Fruit fly (Drosophila melanogaster) whole organism, embryonic: ENCODE measurements around the gene CG43630.

Experiments
- Atf-2 ChIP-seq: fragments of 200-800 bp; sonication (Bioruptor generic); optimal IDR thresholded peaks from 2 replicates; lab custom pipeline; 2016; ENCODE audit warnings: missing biosample characterization, missing genetic modification characterization
- CG10366 ChIP-seq: fragments of 200-800 bp; sonication (Bioruptor generic); IDR thresholded peaks from 2 replicates; pipeline ENCODE4 v1.3.6; 2022; ENCODE audit warnings: missing biosample characterization, missing genetic modification characterization
- CG10654 ChIP-seq: fragments of 200-800 bp; sonication (Bioruptor generic); optimal IDR thresholded peaks from 2 replicates; lab custom pipeline; 2016; ENCODE audit warnings: missing biosample characterization, missing genetic modification characterization
- CG11093 ChIP-seq: fragments of 200-800 bp; sonication (Bioruptor generic); IDR thresholded peaks from 3 replicates; pipeline ENCODE4 v1.3.6; 2022; ENCODE audit warnings: missing biosample characterization, missing genetic modification characterization
- CG12104 ChIP-seq: fragments of 200-800 bp; sonication (Bioruptor generic); optimal IDR thresholded peaks from 3 replicates; lab custom pipeline; 2016; ENCODE audit warnings: missing biosample characterization, missing genetic modification characterization
- CG12219 ChIP-seq: fragments of 200-800 bp; sonication (Bioruptor generic); optimal IDR thresholded peaks from 3 replicates; lab custom pipeline; 2018; ENCODE audit warnings: missing biosample characterization, mild to moderate bottlenecking, missing genetic modification characterization
- CG1233 ChIP-seq: fragments of 200-800 bp; sonication (Bioruptor generic); optimal IDR thresholded peaks from 4 replicates; lab custom pipeline; 2018; ENCODE audit warnings: missing biosample characterization, mild to moderate bottlenecking, missing genetic modification characterization
- CG12659 ChIP-seq: fragments of 200-800 bp; sonication (Bioruptor generic); optimal IDR thresholded peaks from 3 replicates; lab custom pipeline; 2017; ENCODE audit warnings: mild to moderate bottlenecking, missing biosample characterization, missing genetic modification reagents, missing genetic modification characterization
- CG14667 ChIP-seq: fragments of 200-800 bp; sonication (Bioruptor generic); IDR thresholded peaks from 2 replicates; pipeline ENCODE4 v1.3.6; 2022; ENCODE audit warnings: missing biosample characterization, missing genetic modification characterization
- CG14860 ChIP-seq: fragments of 200-800 bp; sonication (Bioruptor generic); IDR thresholded peaks from 3 replicates; pipeline ENCODE4 v1.3.6; 2022; ENCODE audit warnings: missing biosample characterization, missing genetic modification characterization; ENCODE audit not compliant: partially characterized antibody
- CG17359 ChIP-seq: fragments of 200-800 bp; sonication (Bioruptor generic); optimal IDR thresholded peaks from 3 replicates; lab custom pipeline; 2018; ENCODE audit warnings: missing biosample characterization, mild to moderate bottlenecking, missing genetic modification characterization, moderate library complexity
- CG17385 ChIP-seq: fragments of 200-800 bp; sonication (Bioruptor generic); optimal IDR thresholded peaks from 3 replicates; lab custom pipeline; 2018; ENCODE audit warnings: missing biosample characterization, mild to moderate bottlenecking, missing genetic modification characterization
- CG17829 ChIP-seq: fragments of 200-800 bp; optimal IDR thresholded peaks from 2 replicates; lab custom pipeline; 2019; ENCODE audit warnings: missing biosample characterization, mild to moderate bottlenecking, missing genetic modification characterization, moderate library complexity
- CG18262 ChIP-seq: fragments of 200-800 bp; optimal IDR thresholded peaks from 3 replicates; lab custom pipeline; 2019; ENCODE audit warnings: missing biosample characterization, mild to moderate bottlenecking, missing genetic modification characterization, moderate library complexity
- CG31441 ChIP-seq: fragments of 200-800 bp; sonication (Bioruptor generic); IDR thresholded peaks from 2 replicates; pipeline ENCODE4 v1.3.6; 2022; ENCODE audit warnings: missing biosample characterization, missing genetic modification characterization
- CG34422 ChIP-seq: fragments of 200-800 bp; sonication (Bioruptor generic); IDR thresholded peaks from 3 replicates; pipeline ENCODE4 v1.3.6; 2022; ENCODE audit warnings: missing biosample characterization, missing genetic modification characterization
- CG4328 ChIP-seq: fragments of 200-800 bp; sonication (Bioruptor generic); optimal IDR thresholded peaks from 3 replicates; lab custom pipeline; 2017; ENCODE audit warnings: missing biosample characterization, missing genetic modification reagents, missing genetic modification characterization
- CG6175 ChIP-seq: fragments of 200-800 bp; sonication (Bioruptor generic); IDR thresholded peaks from 3 replicates; pipeline ENCODE4 v1.3.6; 2022; ENCODE audit warnings: missing biosample characterization, missing genetic modification characterization
- CG7357 ChIP-seq: fragments of 200-800 bp; sonication (Bioruptor generic); IDR thresholded peaks from 3 replicates; pipeline ENCODE4 v1.3.6; 2022; ENCODE audit warnings: missing biosample characterization, missing genetic modification characterization
- CG8478 ChIP-seq: fragments of >200 bp; optimal IDR thresholded peaks from 2 replicates; lab custom pipeline; 2018
- CHES-1-like ChIP-seq: fragments of 200-800 bp; sonication (Bioruptor generic); optimal IDR thresholded peaks from 2 replicates; lab custom pipeline; 2016; ENCODE audit warnings: missing biosample characterization, missing genetic modification characterization
- CTCF ChIP-seq: fragments of 200-800 bp; sonication (Bioruptor generic); optimal IDR thresholded peaks from 2 replicates; lab custom pipeline; 2017; ENCODE audit warnings: missing biosample characterization, mild to moderate bottlenecking, missing genetic modification characterization, moderate library complexity
- D ChIP-seq, 2 experiments: fragments of 200-800 bp in 1 of 2; fragments of >200 bp in 1 of 2; sonication (Bioruptor generic) in 1 of 2; optimal IDR thresholded peaks; 2 replicates in 1 of 2; 3 replicates in 1 of 2; lab custom pipeline; 2017; ENCODE audit warnings: mild to moderate bottlenecking in 1 of 2, missing biosample characterization in 1 of 2, missing genetic modification characterization in 1 of 2, missing genetic modification reagents in 1 of 2
- D19B ChIP-seq: fragments of 200-800 bp; sonication (Bioruptor generic); optimal IDR thresholded peaks from 2 replicates; lab custom pipeline; 2017; ENCODE audit warnings: missing biosample characterization, mild to moderate bottlenecking, missing genetic modification characterization
- Dbx ChIP-seq: fragments of 200-800 bp; sonication (Bioruptor generic); IDR thresholded peaks from 3 replicates; pipeline ENCODE4 v1.3.6; 2022; ENCODE audit warnings: missing biosample characterization, missing genetic modification characterization
- Gsc ChIP-seq: fragments of 200-800 bp; sonication (Bioruptor generic); IDR thresholded peaks from 2 replicates; pipeline ENCODE4 v1.3.6; 2022; ENCODE audit warnings: missing biosample characterization, missing genetic modification characterization
- HLH54F ChIP-seq: fragments of 200-800 bp; sonication (Bioruptor generic); optimal IDR thresholded peaks from 3 replicates; lab custom pipeline; 2016; ENCODE audit warnings: missing biosample characterization, missing genetic modification characterization
- Hmr ChIP-seq: fragments of 200-800 bp; sonication (Bioruptor generic); optimal IDR thresholded peaks from 3 replicates; lab custom pipeline; 2017; ENCODE audit warnings: mild to moderate bottlenecking, missing biosample characterization, missing genetic modification reagents, missing genetic modification characterization
- Kr ChIP-seq: fragments of 200-800 bp; sonication (Bioruptor generic); optimal IDR thresholded peaks from 2 replicates; lab custom pipeline; 2017; ENCODE audit warnings: missing biosample characterization, mild to moderate bottlenecking, missing genetic modification characterization
- Lhr ChIP-seq: fragments of 200-800 bp; sonication (Bioruptor generic); optimal IDR thresholded peaks from 3 replicates; lab custom pipeline; 2017; ENCODE audit warnings: mild to moderate bottlenecking, missing biosample characterization, missing genetic modification reagents, missing genetic modification characterization
- Oaz ChIP-seq: fragments of 200-800 bp; sonication (Bioruptor generic); IDR thresholded peaks from 2 replicates; pipeline ENCODE4 v1.3.6; 2022; ENCODE audit warnings: missing biosample characterization, missing genetic modification characterization
- Ravus ChIP-seq: fragments of 200-800 bp; sonication (Bioruptor generic); IDR thresholded peaks from 2 replicates; pipeline ENCODE4 v1.3.6; 2022; ENCODE audit warnings: missing biosample characterization, missing genetic modification characterization
- Taf1 ChIP-seq: fragments of 200-800 bp; sonication (Bioruptor generic); IDR thresholded peaks from 2 replicates; pipeline ENCODE4 v1.3.6; 2022; ENCODE audit warnings: missing biosample characterization, missing genetic modification characterization
- YL-1 ChIP-seq: fragments of 200-800 bp; sonication (Bioruptor generic); optimal IDR thresholded peaks from 3 replicates; lab custom pipeline; 2017; ENCODE audit warnings: missing biosample characterization, mild to moderate bottlenecking, missing genetic modification characterization
- aop ChIP-seq: fragments of 200-800 bp; sonication (Bioruptor generic); IDR thresholded peaks from 2 replicates; pipeline ENCODE4 v1.3.6; 2022; ENCODE audit warnings: missing biosample characterization, missing genetic modification characterization
- chinmo ChIP-seq: fragments of 200-800 bp; sonication (Bioruptor generic); IDR thresholded peaks from 4 replicates; pipeline ENCODE4 v1.3.6; 2022; ENCODE audit warnings: missing biosample characterization, missing genetic modification characterization; ENCODE audit not compliant: partially characterized antibody
- corto ChIP-seq: fragments of 200-800 bp; sonication (Bioruptor generic); optimal IDR thresholded peaks from 2 replicates; lab custom pipeline; 2016; ENCODE audit warnings: missing biosample characterization, mild to moderate bottlenecking, missing genetic modification characterization, moderate library complexity
- croc ChIP-seq: fragments of 200-800 bp; sonication (Bioruptor generic); conservative IDR thresholded peaks from 3 replicates; pipeline ENCODE4 v1.3.6; 2022; ENCODE audit warnings: missing biosample characterization, missing genetic modification characterization
- dan ChIP-seq: fragments of 200-800 bp; sonication (Bioruptor generic); IDR thresholded peaks from 2 replicates; pipeline ENCODE4 v1.3.6; 2022; ENCODE audit warnings: missing biosample characterization, missing genetic modification characterization
- dmrt99B ChIP-seq: fragments of 200-800 bp; sonication (Bioruptor generic); optimal IDR thresholded peaks from 2 replicates; lab custom pipeline; 2018; ENCODE audit warnings: missing biosample characterization, mild to moderate bottlenecking, missing genetic modification characterization, moderate library complexity
- en ChIP-seq: fragments of 200-800 bp; sonication (Bioruptor generic); optimal IDR thresholded peaks from 2 replicates; lab custom pipeline; 2016; ENCODE audit warnings: missing biosample characterization, missing genetic modification characterization
- gt ChIP-seq: fragments of 200-800 bp; sonication (Bioruptor generic); IDR thresholded peaks from 2 replicates; pipeline ENCODE4 v1.3.6; 2022; ENCODE audit warnings: missing biosample characterization, missing genetic modification characterization
- h ChIP-seq: fragments of >200 bp; optimal IDR thresholded peaks from 2 replicates; lab custom pipeline; 2017
- hb ChIP-seq: fragments of 200-800 bp; sonication (Bioruptor generic); IDR thresholded peaks from 3 replicates; pipeline ENCODE4 v1.3.6; 2022; ENCODE audit warnings: missing biosample characterization, missing genetic modification characterization; ENCODE audit not compliant: partially characterized antibody
- insv ChIP-seq, 2 experiments: fragments of 200-800 bp; sonication (Bioruptor generic); optimal IDR thresholded peaks; 3 replicates each; lab custom pipeline; 2016 to 2018; ENCODE audit warnings: missing biosample characterization in 2 of 2, missing genetic modification characterization in 2 of 2
- lov ChIP-seq, 2 experiments: fragments of 200-800 bp in 1 of 2; fragments of >200 bp in 1 of 2; sonication (Bioruptor generic) in 1 of 2; IDR thresholded peaks in 1 of 2; optimal IDR thresholded peaks in 1 of 2; 2 replicates in 1 of 2; 3 replicates in 1 of 2; pipeline versions ENCODE4 v1.3.6 to Lab custom; 2017 to 2022; ENCODE audit warnings: missing biosample characterization in 1 of 2, missing genetic modification characterization in 1 of 2
- nerfin-1 ChIP-seq: fragments of 200-800 bp; sonication (Bioruptor generic); optimal IDR thresholded peaks from 3 replicates; lab custom pipeline; 2019; ENCODE audit warnings: missing biosample characterization, mild to moderate bottlenecking, missing genetic modification characterization, moderate library complexity
- onecut ChIP-seq: fragments of 200-800 bp; sonication (Bioruptor generic); IDR thresholded peaks from 2 replicates; pipeline ENCODE4 v1.3.6; 2022; ENCODE audit warnings: missing biosample characterization, missing genetic modification characterization
- tx ChIP-seq: fragments of 200-800 bp; sonication (Bioruptor generic); optimal IDR thresholded peaks from 2 replicates; lab custom pipeline; 2016; ENCODE audit warnings: missing biosample characterization, missing genetic modification characterization
- usp ChIP-seq: fragments of >200 bp; optimal IDR thresholded peaks from 2 replicates; lab custom pipeline; 2017; ENCODE audit warnings: missing biosample characterization, missing genetic modification characterization
- zfh1 ChIP-seq: fragments of 200-800 bp; sonication (Bioruptor generic); IDR thresholded peaks from 3 replicates; pipeline ENCODE4 v1.3.6; 2022; ENCODE audit warnings: missing biosample characterization, missing genetic modification characterization

Gene CG43630

DNA sequence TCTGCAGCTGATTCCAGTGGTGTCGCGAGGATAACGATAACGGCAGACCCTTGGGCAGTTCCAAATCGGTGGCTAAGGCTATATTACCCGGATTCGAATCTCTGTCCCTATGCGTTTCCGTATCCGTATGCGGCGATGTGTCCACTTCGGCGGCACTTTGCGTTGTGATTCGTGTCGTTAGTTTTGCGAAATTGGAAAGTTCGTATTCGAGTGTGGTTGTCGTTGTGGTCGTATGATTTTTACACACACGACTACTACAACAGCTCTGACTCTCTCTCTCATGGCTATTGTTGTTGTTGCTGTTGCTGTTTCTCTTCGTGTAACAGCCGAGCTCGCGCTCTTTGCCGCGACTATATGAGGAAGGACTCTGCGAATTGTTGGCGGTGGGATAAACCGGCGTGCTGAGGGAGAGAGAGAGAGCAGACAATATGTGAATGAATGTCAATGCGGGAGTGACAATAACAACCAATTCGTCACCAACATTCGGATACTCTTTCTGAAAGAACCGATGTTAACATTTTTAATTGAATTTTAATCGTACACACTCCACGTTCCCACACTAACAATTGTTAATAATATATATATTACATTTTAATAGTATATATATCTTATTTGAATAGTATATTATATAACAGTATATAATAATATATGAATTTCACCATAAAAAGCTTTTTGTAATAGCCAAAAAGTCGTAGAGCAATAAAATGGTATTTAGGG is 43.7 kb upstream of the CG43630 start (continued):
- peak; percentile 57 for TF ChIP-seq dmrt99B (tag; lab: Kevin White, UChicago)
- no peak for TF ChIP-seq CHES-1-like (GFP tag; lab: Kevin White, UChicago)
- TF ChIP-seq Atf-2 (GFP tag; lab: Kevin White, UChicago): no peak
- no peak for TF ChIP-seq CG8478
- no peak for TF ChIP-seq croc (GFP tag; lab: Robert Waterston, UW)
- TF ChIP-seq dan: no peak
- TF ChIP-seq CG31441: peak; percentile 41
- no peak for TF ChIP-seq aop
- no peak for TF ChIP-seq Ravus
- TF ChIP-seq zfh1 (GFP tag; lab: Robert Waterston, UW): no peak; the same call in 2 of the 3 replicates
- 0 out of 4 replicates have a peak, but pooled peaks have one; percentile 79 for TF ChIP-seq chinmo
- no peak for TF ChIP-seq CTCF (GFP tag; lab: Kevin White, UChicago)
- no peak; the same call in 1 of the 2 replicates for TF ChIP-seq onecut (GFP tag; lab: Robert Waterston, UW)
- TF ChIP-seq HLH54F (GFP tag; lab: Kevin White, UChicago): no peak
- no peak for TF ChIP-seq CG7357 (GFP tag; lab: Robert Waterston, UW)
- TF ChIP-seq CG34422: no peak
- no peak for TF ChIP-seq YL-1 (GFP tag; lab: Kevin White, UChicago)
- TF ChIP-seq CG11093 (GFP tag; lab: Robert Waterston, UW): no peak
- no peak for TF ChIP-seq nerfin-1 (tag; lab: Kevin White, UChicago)
- no peak for TF ChIP-seq Gsc (GFP tag; lab: Robert Waterston, UW)
- TF ChIP-seq insv (GFP tag; optimal IDR thresholded peaks at IDR 0.05; lab: Kevin White, UChicago): no peak
- TF ChIP-seq Dbx (GFP tag; lab: Robert Waterston, UW): no peak
- TF ChIP-seq Kr (GFP tag; lab: Kevin White, UChicago): no peak
- no peak for TF ChIP-seq CG14860
- TF ChIP-seq D (optimal IDR thresholded peaks at IDR 0.05; lab: Kevin White, UChicago): no peak
- TF ChIP-seq D (GFP tag; optimal IDR thresholded peaks at IDR 0.05; lab: Kevin White, UChicago): peak; percentile 35
- no peak for TF ChIP-seq CG17359
- TF ChIP-seq h (lab: Kevin White, UChicago): no peak
- TF ChIP-seq CG4328 (GFP tag; lab: Kevin White, UChicago): no peak
- no peak for TF ChIP-seq Taf1 (GFP tag; lab: Robert Waterston, UW)
- TF ChIP-seq CG6175 (GFP tag; lab: Robert Waterston, UW): no peak
- peak; percentile 41 for TF ChIP-seq Hmr (GFP tag; lab: Kevin White, UChicago)
- no peak for TF ChIP-seq CG12219 (GFP tag; lab: Kevin White, UChicago)
- TF ChIP-seq CG18262 (tag; lab: Kevin White, UChicago): peak; percentile 57
- TF ChIP-seq CG17829: peak; percentile 40
- TF ChIP-seq CG12659 (GFP tag; lab: Kevin White, UChicago): peak; percentile 24
- no peak for TF ChIP-seq CG10654 (GFP tag; lab: Kevin White, UChicago)
- TF ChIP-seq lov (optimal IDR thresholded peaks at IDR 0.05; lab: Kevin White, UChicago): no peak
- 0 out of 3 replicates have a peak, but pooled peaks have one; percentile 17 for TF ChIP-seq lov (GFP tag; IDR thresholded peaks at IDR 0.05; lab: Robert Waterston, UW)
- TF ChIP-seq D19B: no peak
- no peak for TF ChIP-seq hb (GFP tag; lab: Robert Waterston, UW)
- TF ChIP-seq tx (GFP tag; lab: Kevin White, UChicago): no peak
- no peak for TF ChIP-seq Lhr (GFP tag; lab: Kevin White, UChicago)
- no peak for TF ChIP-seq CG1233 (GFP tag; lab: Kevin White, UChicago)
- TF ChIP-seq en (GFP tag; lab: Kevin White, UChicago): no peak
- no peak for TF ChIP-seq Oaz (GFP tag; lab: Robert Waterston, UW)
- no peak for TF ChIP-seq CG17385 (GFP tag; lab: Kevin White, UChicago)
- no peak for TF ChIP-seq CG10366 (GFP tag; lab: Robert Waterston, UW)
- no peak for TF ChIP-seq usp (GFP tag; lab: Kevin White, UChicago)
- no peak for TF ChIP-seq corto (GFP tag; lab: Kevin White, UChicago)
- TF ChIP-seq gt: no peak
- peak; percentile 13 for TF ChIP-seq CG12104 (GFP tag; lab: Kevin White, UChicago)
- no peak for TF ChIP-seq CG14667 (GFP tag; lab: Robert Waterston, UW)
